Fruit fly (Drosophila melanogaster) whole organism, embryonic: ENCODE data around the gene Ykt6.

Experiments used
- Atf6 ChIP-seq: fragments of 200-800 bp; sonication (Bioruptor generic); IDR thresholded peaks from 2 replicates; pipeline ENCODE4 v1.3.6; 2022; ENCODE audit warnings: missing biosample characterization, missing genetic modification characterization
- CG10147 ChIP-seq: fragments of 200-800 bp; sonication (Bioruptor generic); optimal IDR thresholded peaks from 2 replicates; lab custom pipeline; 2019; ENCODE audit warnings: missing biosample characterization, mild to moderate bottlenecking, missing genetic modification characterization, moderate library complexity
- CG13424 ChIP-seq: fragments of 200-800 bp; sonication (Bioruptor generic); optimal IDR thresholded peaks from 2 replicates; lab custom pipeline; 2019; ENCODE audit warnings: missing biosample characterization, mild to moderate bottlenecking, missing genetic modification characterization, moderate library complexity
- CG1529 ChIP-seq: fragments of 200-800 bp; sonication (Bioruptor generic); optimal IDR thresholded peaks from 3 replicates; lab custom pipeline; 2018; ENCODE audit warnings: missing biosample characterization, missing genetic modification characterization
- CG2678 ChIP-seq: fragments of 200-800 bp; sonication (Bioruptor generic); optimal IDR thresholded peaks from 3 replicates; lab custom pipeline; 2019; ENCODE audit warnings: missing biosample characterization, mild to moderate bottlenecking, missing genetic modification characterization, moderate library complexity
- CG2875 ChIP-seq: fragments of 200-800 bp; sonication (Bioruptor generic); optimal IDR thresholded peaks from 2 replicates; lab custom pipeline; 2017; ENCODE audit warnings: missing biosample characterization, mild to moderate bottlenecking, missing genetic modification characterization, missing genetic modification reagents
- CG3163 ChIP-seq: fragments of 200-800 bp; sonication (Bioruptor generic); optimal IDR thresholded peaks from 3 replicates; lab custom pipeline; 2016; ENCODE audit warnings: missing biosample characterization, missing genetic modification characterization
- CG6175 ChIP-seq: fragments of 200-800 bp; sonication (Bioruptor generic); IDR thresholded peaks from 3 replicates; pipeline ENCODE4 v1.3.6; 2022; ENCODE audit warnings: missing biosample characterization, missing genetic modification characterization
- CG6254 ChIP-seq: fragments of 200-800 bp; sonication (Bioruptor generic); optimal IDR thresholded peaks from 3 replicates; lab custom pipeline; 2017; ENCODE audit warnings: mild to moderate bottlenecking, missing biosample characterization, missing genetic modification reagents, missing genetic modification characterization
- CG6654 ChIP-seq: fragments of 200-800 bp; sonication (Bioruptor generic); optimal IDR thresholded peaks from 2 replicates; lab custom pipeline; 2017; ENCODE audit warnings: missing biosample characterization, mild to moderate bottlenecking, missing genetic modification characterization
- CG7745 ChIP-seq: fragments of 200-800 bp; sonication (Bioruptor generic); optimal IDR thresholded peaks from 2 replicates; lab custom pipeline; 2018; ENCODE audit warnings: missing biosample characterization, mild to moderate bottlenecking, missing genetic modification characterization, moderate library complexity
- CG7963 ChIP-seq: fragments of 200-800 bp; sonication (Bioruptor generic); IDR thresholded peaks from 3 replicates; pipeline ENCODE4 v1.3.6; 2022; ENCODE audit warnings: missing biosample characterization, missing genetic modification characterization; ENCODE audit not compliant: partially characterized antibody
- CG8290 ChIP-seq, 3 experiments: fragments of 200-800 bp; sonication (Bioruptor generic); optimal IDR thresholded peaks; 2 replicates each; lab custom pipeline; 2016 to 2019; ENCODE audit warnings: missing biosample characterization in 3 of 3, missing genetic modification characterization in 3 of 3, mild to moderate bottlenecking in 2 of 3, moderate library complexity in 1 of 3
- CG9215 ChIP-seq: fragments of 200-800 bp; sonication (Bioruptor generic); IDR thresholded peaks from 2 replicates; pipeline ENCODE4 v1.3.6; 2022; ENCODE audit warnings: missing biosample characterization, missing genetic modification characterization
- Dek ChIP-seq: fragments of 200-800 bp; sonication (Bioruptor generic); optimal IDR thresholded peaks from 3 replicates; lab custom pipeline; 2019; ENCODE audit warnings: missing biosample characterization, mild to moderate bottlenecking, missing genetic modification characterization, moderate library complexity
- Fer3 ChIP-seq: fragments of 200-800 bp; sonication (Bioruptor generic); optimal IDR thresholded peaks from 2 replicates; lab custom pipeline; 2018; ENCODE audit warnings: missing biosample characterization, mild to moderate bottlenecking, missing genetic modification characterization, moderate library complexity
- Gsc ChIP-seq: fragments of 200-800 bp; sonication (Bioruptor generic); IDR thresholded peaks from 2 replicates; pipeline ENCODE4 v1.3.6; 2022; ENCODE audit warnings: missing biosample characterization, missing genetic modification characterization
- H2.0 ChIP-seq: fragments of 200-800 bp; sonication (Bioruptor generic); IDR thresholded peaks from 2 replicates; pipeline ENCODE4 v1.3.6; 2022; ENCODE audit warnings: missing biosample characterization, missing genetic modification characterization
- HmgD ChIP-seq: fragments of 200-800 bp; sonication (Bioruptor generic); optimal IDR thresholded peaks from 3 replicates; lab custom pipeline; 2016; ENCODE audit warnings: missing biosample characterization, missing genetic modification characterization
- YL-1 ChIP-seq: fragments of 200-800 bp; sonication (Bioruptor generic); optimal IDR thresholded peaks from 3 replicates; lab custom pipeline; 2017; ENCODE audit warnings: missing biosample characterization, mild to moderate bottlenecking, missing genetic modification characterization
- amos ChIP-seq: fragments of 200-800 bp; sonication (Bioruptor generic); IDR thresholded peaks from 2 replicates; pipeline ENCODE4 v1.3.6; 2022; ENCODE audit warnings: missing biosample characterization, missing genetic modification characterization; ENCODE audit not compliant: partially characterized antibody
- ash1 ChIP-seq: fragments of 200-800 bp; sonication (Bioruptor generic); optimal IDR thresholded peaks from 2 replicates; lab custom pipeline; 2018; ENCODE audit warnings: missing biosample characterization, mild to moderate bottlenecking, missing genetic modification characterization
- bsh ChIP-seq, 2 experiments: fragments of 200-800 bp; sonication (Bioruptor generic); optimal IDR thresholded peaks; 2 replicates each; lab custom pipeline; 2017 to 2018; ENCODE audit warnings: mild to moderate bottlenecking in 2 of 2, missing biosample characterization in 2 of 2, missing genetic modification characterization in 2 of 2, moderate library complexity in 1 of 2
- cato ChIP-seq: fragments of 200-800 bp; sonication (Bioruptor generic); optimal IDR thresholded peaks from 2 replicates; lab custom pipeline; 2016; ENCODE audit warnings: missing biosample characterization, missing genetic modification characterization, borderline replicate concordance
- crc ChIP-seq: fragments of 200-800 bp; sonication (Bioruptor generic); optimal IDR thresholded peaks from 2 replicates; lab custom pipeline; 2016; ENCODE audit warnings: missing biosample characterization, missing genetic modification characterization
- dati ChIP-seq: fragments of 200-800 bp; sonication (Bioruptor generic); IDR thresholded peaks from 2 replicates; pipeline ENCODE4 v1.3.6; 2022; ENCODE audit warnings: missing biosample characterization, missing genetic modification characterization
- disco-r ChIP-seq: fragments of 200-800 bp; sonication (Bioruptor generic); optimal IDR thresholded peaks from 2 replicates; lab custom pipeline; 2016; ENCODE audit warnings: missing biosample characterization, missing genetic modification characterization
- dmrt11E ChIP-seq: fragments of 200-800 bp; sonication (Bioruptor generic); optimal IDR thresholded peaks from 3 replicates; lab custom pipeline; 2018; ENCODE audit warnings: missing biosample characterization, mild to moderate bottlenecking, missing genetic modification characterization, moderate library complexity
- emc ChIP-seq: fragments of 200-800 bp; sonication (Bioruptor generic); optimal IDR thresholded peaks from 2 replicates; lab custom pipeline; 2016; ENCODE audit warnings: missing biosample characterization, missing genetic modification characterization
- fru ChIP-seq: fragments of >200 bp; optimal IDR thresholded peaks from 2 replicates; lab custom pipeline; 2017
- fu2 ChIP-seq: fragments of 200-800 bp; sonication (Bioruptor generic); optimal IDR thresholded peaks from 2 replicates; lab custom pipeline; 2016; ENCODE audit warnings: missing biosample characterization, missing genetic modification characterization
- grau ChIP-seq: fragments of 200-800 bp; optimal IDR thresholded peaks from 3 replicates; lab custom pipeline; 2019; ENCODE audit warnings: missing biosample characterization, mild to moderate bottlenecking, missing genetic modification characterization, moderate library complexity
- jing ChIP-seq: fragments of 200-800 bp; sonication (Bioruptor generic); optimal IDR thresholded peaks from 2 replicates; lab custom pipeline; 2018; ENCODE audit warnings: missing biosample characterization, mild to moderate bottlenecking, missing genetic modification characterization
- ken ChIP-seq: fragments of 200-800 bp; sonication (Bioruptor generic); IDR thresholded peaks from 3 replicates; pipeline ENCODE4 v1.3.6; 2022; ENCODE audit warnings: missing biosample characterization, missing genetic modification characterization
- kni ChIP-seq: fragments of 200-800 bp; sonication (Bioruptor generic); optimal IDR thresholded peaks from 3 replicates; lab custom pipeline; 2017; ENCODE audit warnings: mild to moderate bottlenecking, missing biosample characterization, missing genetic modification reagents, missing genetic modification characterization
- lbe ChIP-seq: fragments of 200-800 bp; sonication (Bioruptor generic); optimal IDR thresholded peaks from 2 replicates; lab custom pipeline; 2016; ENCODE audit warnings: missing biosample characterization, mild to moderate bottlenecking, missing genetic modification characterization
- maf-S ChIP-seq: fragments of 200-800 bp; sonication (Bioruptor generic); optimal IDR thresholded peaks from 2 replicates; lab custom pipeline; 2016; ENCODE audit warnings: missing biosample characterization, missing genetic modification characterization
- mld ChIP-seq: fragments of 200-800 bp; sonication (Bioruptor generic); IDR thresholded peaks from 3 replicates; pipeline ENCODE4 v1.3.6; 2022; ENCODE audit warnings: missing biosample characterization, missing genetic modification characterization; ENCODE audit not compliant: partially characterized antibody
- nerfin-1 ChIP-seq: fragments of 200-800 bp; sonication (Bioruptor generic); optimal IDR thresholded peaks from 3 replicates; lab custom pipeline; 2019; ENCODE audit warnings: missing biosample characterization, mild to moderate bottlenecking, missing genetic modification characterization, moderate library complexity
- nmo ChIP-seq: fragments of 200-800 bp; sonication (Bioruptor generic); optimal IDR thresholded peaks from 2 replicates; lab custom pipeline; 2018; ENCODE audit warnings: missing biosample characterization, mild to moderate bottlenecking, missing genetic modification characterization, moderate library complexity
- pfk ChIP-seq: fragments of 200-800 bp; sonication (Bioruptor generic); optimal IDR thresholded peaks from 2 replicates; lab custom pipeline; 2018; ENCODE audit warnings: missing biosample characterization, mild to moderate bottlenecking, missing genetic modification characterization, moderate library complexity
- pnt ChIP-seq: fragments of 200-800 bp; sonication (Bioruptor generic); optimal IDR thresholded peaks from 3 replicates; lab custom pipeline; 2016; ENCODE audit warnings: missing biosample characterization, missing genetic modification characterization
- sc ChIP-seq, 3 experiments: fragments of >200 bp in 2 of 3; fragments of 200-800 bp in 1 of 3; sonication (Bioruptor generic) in 1 of 3; optimal IDR thresholded peaks; 2 replicates in 2 of 3; 3 replicates in 1 of 3; lab custom pipeline; 2017; ENCODE audit warnings: mild to moderate bottlenecking in 1 of 3, missing biosample characterization in 1 of 3, missing genetic modification characterization in 1 of 3, missing genetic modification reagents in 1 of 3
- scrt ChIP-seq: fragments of 200-800 bp; sonication (Bioruptor generic); optimal IDR thresholded peaks from 2 replicates; lab custom pipeline; 2018; ENCODE audit warnings: missing biosample characterization, mild to moderate bottlenecking, missing genetic modification characterization, moderate library complexity
- seq ChIP-seq: fragments of 200-800 bp; sonication (Bioruptor generic); IDR thresholded peaks from 2 replicates; pipeline ENCODE4 v1.3.6; 2022; ENCODE audit warnings: missing biosample characterization, missing genetic modification characterization
- sisA ChIP-seq: fragments of 200-800 bp; sonication (Bioruptor generic); IDR thresholded peaks from 2 replicates; pipeline ENCODE4 v1.3.6; 2022; ENCODE audit warnings: missing biosample characterization, missing genetic modification characterization
- ssp ChIP-seq: fragments of 200-800 bp; sonication (Bioruptor generic); IDR thresholded peaks from 2 replicates; pipeline ENCODE4 v1.3.6; 2022; ENCODE audit warnings: missing biosample characterization, missing genetic modification characterization
- usp ChIP-seq: fragments of >200 bp; optimal IDR thresholded peaks from 2 replicates; lab custom pipeline; 2017; ENCODE audit warnings: missing biosample characterization, missing genetic modification characterization
- vvl ChIP-seq: fragments of 200-800 bp; sonication (Bioruptor generic); IDR thresholded peaks from 2 replicates; pipeline ENCODE4 v1.3.6; 2022; ENCODE audit warnings: missing biosample characterization, missing genetic modification characterization
- zf30C ChIP-seq: fragments of 200-800 bp; sonication (Bioruptor generic); optimal IDR thresholded peaks from 3 replicates; lab custom pipeline; 2018; ENCODE audit warnings: missing biosample characterization, mild to moderate bottlenecking, missing genetic modification characterization

Gene Ykt6

dm6 chrX:7931028-7931549 is 10.9 kb downstream of the Ykt6 start, which contains the start of gene mahe (continued):
- TF ChIP-seq lbe (GFP tag; lab: Kevin White, UChicago) (peak; percentile 44), kni (GFP tag; lab: Kevin White, UChicago) (no peak), CG7745 (no peak), sc (optimal IDR thresholded peaks at IDR 0.05; lab: Kevin White, UChicago) (no peak), sc (GFP tag; optimal IDR thresholded peaks at IDR 0.05; lab: Kevin White, UChicago) (no peak), sisA (GFP tag; lab: Robert Waterston, UW) (no peak), CG10147 (GFP tag; lab: Kevin White, UChicago) (no peak), emc (no peak), Fer3 (tag; lab: Kevin White, UChicago) (no peak), disco-r (GFP tag; lab: Kevin White, UChicago) (no peak), usp (GFP tag; lab: Kevin White, UChicago) (no peak), CG8290 (GFP tag; optimal IDR thresholded peaks at IDR 0.05; lab: Kevin White, UChicago) (no peak), CG8290 (tag; optimal IDR thresholded peaks at IDR 0.05; lab: Kevin White, UChicago) (no peak), dmrt11E (tag; lab: Kevin White, UChicago) (no peak), vvl (GFP tag; lab: Robert Waterston, UW) (peak; percentile 6; the same call in 1 of the 2 replicates), ken (GFP tag; lab: Robert Waterston, UW) (no peak), pnt (no peak), maf-S (no peak), ssp (GFP tag; lab: Robert Waterston, UW) (no peak), CG13424 (tag; lab: Kevin White, UChicago) (no peak), seq (GFP tag; lab: Robert Waterston, UW) (no peak), CG9215 (GFP tag; lab: Robert Waterston, UW) (no peak), ash1 (GFP tag; lab: Kevin White, UChicago) (no peak), scrt (peak; percentile 38), pfk (GFP tag; lab: Kevin White, UChicago) (peak; percentile 13), amos (GFP tag; lab: Robert Waterston, UW) (peak; percentile 91), CG6654 (no peak), zf30C (GFP tag; lab: Kevin White, UChicago) (no peak), Atf6 (GFP tag; lab: Robert Waterston, UW) (no peak), jing (GFP tag; lab: Kevin White, UChicago) (no peak), YL-1 (peak; percentile 17), dati (GFP tag; lab: Robert Waterston, UW) (no peak), CG6254 (GFP tag; lab: Kevin White, UChicago) (no peak), HmgD (GFP tag; lab: Kevin White, UChicago) (no peak), CG3163 (GFP tag; lab: Kevin White, UChicago) (peak; percentile 71), nmo (GFP tag; lab: Kevin White, UChicago) (no peak), H2.0 (GFP tag; lab: Robert Waterston, UW) (no peak), CG2678 (tag; lab: Kevin White, UChicago) (no peak), fru (lab: Kevin White, UChicago) (no peak), CG2875 (GFP tag; lab: Kevin White, UChicago) (no peak), mld (peak; percentile 18; the same call in 1 of the 3 replicates), nerfin-1 (tag; lab: Kevin White, UChicago) (no peak), Dek (no peak), grau (tag; lab: Kevin White, UChicago) (no peak), CG1529 (GFP tag; lab: Kevin White, UChicago) (no peak), bsh (GFP tag; optimal IDR thresholded peaks at IDR 0.05; lab: Kevin White, UChicago) (no peak), Gsc (GFP tag; lab: Robert Waterston, UW) (no peak), CG7963 (GFP tag; lab: Robert Waterston, UW) (peak; percentile 74), cato (no peak), CG6175 (no peak), fu2 (no peak), crc (no peak)
